Fruit fly (Drosophila melanogaster): Measurements from ENCODE around the gene naz.

The naz gene

DNA sequence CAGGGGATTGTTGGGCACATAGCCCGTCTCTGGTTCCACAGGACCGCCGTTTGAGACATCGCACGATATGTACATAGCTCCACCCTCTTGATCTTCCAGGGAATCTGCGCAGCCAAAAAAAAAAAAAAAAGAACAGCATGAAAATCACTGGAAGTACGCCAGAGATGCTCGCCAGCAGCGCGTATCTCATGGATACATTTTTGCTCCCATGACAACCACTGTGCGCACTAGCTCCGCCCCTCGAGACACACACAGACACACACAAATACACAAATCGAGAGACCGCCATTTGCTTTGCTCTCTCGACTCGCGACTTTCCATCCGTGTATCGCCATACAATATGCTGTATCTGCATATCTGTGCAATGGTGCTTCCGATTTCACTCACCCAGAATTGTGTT lies 42.6 kb upstream of the naz start (continued):
- TF ChIP-seq Rfx (GFP tag; IDR thresholded peaks at IDR 0.05): peak; percentile 62; the same call in 1 of the 2 replicates
- peak; percentile 46 for TF ChIP-seq CG9932 (GFP tag; IDR thresholded peaks at IDR 0.05)
- no peak for TF ChIP-seq CG2202 (tag; optimal IDR thresholded peaks at IDR 0.05)
- TF ChIP-seq CG17361 (GFP tag; IDR thresholded peaks at IDR 0.05): no peak
- TF ChIP-seq zfh1 (GFP tag; IDR thresholded peaks at IDR 0.05): 0 out of 3 replicates have a peak, but pooled peaks have one; percentile 49
- no peak for TF ChIP-seq lov (optimal IDR thresholded peaks at IDR 0.05)
- 0 out of 3 replicates have a peak, but pooled peaks have one; percentile 24 for TF ChIP-seq lov (GFP tag; IDR thresholded peaks at IDR 0.05)
- peak; percentile 72 for TF ChIP-seq row (GFP tag; IDR thresholded peaks at IDR 0.05)
- TF ChIP-seq CG4730 (GFP tag; IDR thresholded peaks at IDR 0.05): no peak
- peak; percentile 95 for TF ChIP-seq Ets65A (GFP tag)
- no peak for TF ChIP-seq cas (GFP tag; IDR thresholded peaks at IDR 0.05)
- TF ChIP-seq Mad (GFP tag; optimal IDR thresholded peaks at IDR 0.05): no peak
- no peak for TF ChIP-seq pzg (GFP tag; optimal IDR thresholded peaks at IDR 0.05)
- no peak for TF ChIP-seq lola (GFP tag; optimal IDR thresholded peaks at IDR 0.05)
- no peak for TF ChIP-seq CG13296 (GFP tag; optimal IDR thresholded peaks at IDR 0.05)
- TF ChIP-seq CG32772 (GFP tag; IDR thresholded peaks at IDR 0.05): peak; percentile 45; the same call in 1 of the 2 replicates
- TF ChIP-seq stc (GFP tag; IDR thresholded peaks at IDR 0.05): no peak
- TF ChIP-seq emc (GFP tag; optimal IDR thresholded peaks at IDR 0.05): no peak
- no peak for TF ChIP-seq MTF-1 (GFP tag; optimal IDR thresholded peaks at IDR 0.05; ENCODE audit: borderline replicate concordance)
- no peak for TF ChIP-seq HmgD (GFP tag; optimal IDR thresholded peaks at IDR 0.05)
- TF ChIP-seq chn (GFP tag; optimal IDR thresholded peaks at IDR 0.05): no peak
- no peak for TF ChIP-seq CG14965 (GFP tag; optimal IDR thresholded peaks at IDR 0.05; ENCODE audit: borderline replicate concordance)
- no peak for TF ChIP-seq lbe (GFP tag; optimal IDR thresholded peaks at IDR 0.05)
- 0 out of 2 replicates have a peak, but pooled peaks have one; percentile 29 for TF ChIP-seq sob (GFP tag; IDR thresholded peaks at IDR 0.05)
- no peak for TF ChIP-seq Xbp1 (GFP tag; optimal IDR thresholded peaks at IDR 0.05)
- no peak for TF ChIP-seq HLH4C (GFP tag; IDR thresholded peaks at IDR 0.05; ENCODE audit: partially characterized antibody)
- TF ChIP-seq Dref (GFP tag; IDR thresholded peaks at IDR 0.05): no peak
- no peak for TF ChIP-seq CG17328 (GFP tag; IDR thresholded peaks at IDR 0.05)
- TF ChIP-seq CG6813 (GFP tag; optimal IDR thresholded peaks at IDR 0.05): no peak
- TF ChIP-seq CG15514 (GFP tag; optimal IDR thresholded peaks at IDR 0.05): no peak
- TF ChIP-seq Hr3 (GFP tag; optimal IDR thresholded peaks at IDR 0.05): no peak
- no peak for TF ChIP-seq ato (GFP tag; IDR thresholded peaks at IDR 0.05; ENCODE audit: partially characterized antibody)
- TF ChIP-seq CG10654 (GFP tag; optimal IDR thresholded peaks at IDR 0.05): no peak
- no peak for TF ChIP-seq ems (GFP tag; optimal IDR thresholded peaks at IDR 0.05)
- peak; percentile 81 for TF ChIP-seq sens (GFP tag)
- no peak for TF ChIP-seq CG17568 (GFP tag; optimal IDR thresholded peaks at IDR 0.05)
- no peak for TF ChIP-seq Dip2 (GFP tag; IDR thresholded peaks at IDR 0.05)
- TF ChIP-seq ham (GFP tag; IDR thresholded peaks at IDR 0.05): no peak
- no peak for TF ChIP-seq az2 (GFP tag; optimal IDR thresholded peaks at IDR 0.05)
- no peak for TF ChIP-seq wor (GFP tag; IDR thresholded peaks at IDR 0.05)
- TF ChIP-seq CG2116 (GFP tag; optimal IDR thresholded peaks at IDR 0.05): no peak
- TF ChIP-seq gt (GFP tag; IDR thresholded peaks at IDR 0.05): no peak
- TF ChIP-seq CHES-1-like (GFP tag; optimal IDR thresholded peaks at IDR 0.05): no peak
- no peak for TF ChIP-seq MBD-R2 (GFP tag; IDR thresholded peaks at IDR 0.05)
- no peak for TF ChIP-seq vnd (GFP tag; IDR thresholded peaks at IDR 0.05; ENCODE audit: partially characterized antibody)
- no peak for TF ChIP-seq CG9727 (GFP tag; optimal IDR thresholded peaks at IDR 0.05)
- 0 out of 2 replicates have a peak, but pooled peaks have one; percentile 41 for TF ChIP-seq ttk (GFP tag; IDR thresholded peaks at IDR 0.05)
- no peak for TF ChIP-seq CG9797 (GFP tag; optimal IDR thresholded peaks at IDR 0.05)
- TF ChIP-seq CG14860 (GFP tag; IDR thresholded peaks at IDR 0.05; ENCODE audit: partially characterized antibody): no peak
- TF ChIP-seq jigr1 (GFP tag; IDR thresholded peaks at IDR 0.05): no peak
- TF ChIP-seq sim (GFP tag; IDR thresholded peaks at IDR 0.05): no peak
- peak in 1 of 2 experiments; percentile 26 for TF ChIP-seq Trl (optimal IDR thresholded peaks at IDR 0.05)
- TF ChIP-seq Trl (GFP tag; optimal IDR thresholded peaks at IDR 0.05): no peak

All from whole organism, embryonic.